Fruit fly (Drosophila melanogaster): ENCODE results near the gene Flacc.

The Flacc gene

dm6 chrX:18923531-18923930 lies 30.1 kb upstream of the Flacc start (continued):
- peak; percentile 35 for TF ChIP-seq CG4730 (GFP tag; IDR thresholded peaks at IDR 0.05)
- TF ChIP-seq Ptx1 (GFP tag; IDR thresholded peaks at IDR 0.05), result peak; percentile 45
- TF ChIP-seq luna (GFP tag; optimal IDR thresholded peaks at IDR 0.05), result no peak
- peak; percentile 63 for TF ChIP-seq Oli (tag; optimal IDR thresholded peaks at IDR 0.05)
- TF ChIP-seq bcd (GFP tag; optimal IDR thresholded peaks at IDR 0.05), result peak; percentile 37
- TF ChIP-seq CG3847 (GFP tag; IDR thresholded peaks at IDR 0.05), result peak; percentile 27; the same call in 1 of the 2 replicates
- TF ChIP-seq unpg (GFP tag; optimal IDR thresholded peaks at IDR 0.05), result peak; percentile 56
- TF ChIP-seq Nf-YC (tag; optimal IDR thresholded peaks at IDR 0.05), result no peak
- peak; percentile 4 for TF ChIP-seq Abd-B (GFP tag; optimal IDR thresholded peaks at IDR 0.05)
- TF ChIP-seq CG17361 (GFP tag; IDR thresholded peaks at IDR 0.05), result peak; percentile 51
- no peak for TF ChIP-seq kah (GFP tag; optimal IDR thresholded peaks at IDR 0.05)
- TF ChIP-seq crc (GFP tag; optimal IDR thresholded peaks at IDR 0.05), result no peak
- TF ChIP-seq Drgx (GFP tag; IDR thresholded peaks at IDR 0.05), result peak; percentile 61
- TF ChIP-seq CG15514 (GFP tag; optimal IDR thresholded peaks at IDR 0.05), result no peak
- TF ChIP-seq bowl (GFP tag; IDR thresholded peaks at IDR 0.05), result 0 out of 2 replicates have a peak, but pooled peaks have one; percentile 7
- peak; percentile 36; the same call in 1 of the 3 replicates for TF ChIP-seq so (GFP tag; IDR thresholded peaks at IDR 0.05)
- TF ChIP-seq crp (GFP tag; optimal IDR thresholded peaks at IDR 0.05), result no peak
- TF ChIP-seq sens-2 (GFP tag; IDR thresholded peaks at IDR 0.05), result peak; percentile 77; the same call in 1 of the 2 replicates
- peak; percentile 38 for TF ChIP-seq al (GFP tag; IDR thresholded peaks at IDR 0.05)
- TF ChIP-seq CG32772 (GFP tag; IDR thresholded peaks at IDR 0.05), result 0 out of 2 replicates have a peak, but pooled peaks have one; percentile 28
- no peak for TF ChIP-seq CG4707 (GFP tag; optimal IDR thresholded peaks at IDR 0.05)
- no peak for TF ChIP-seq D (optimal IDR thresholded peaks at IDR 0.05)
- peak; percentile 61 for TF ChIP-seq D (GFP tag; optimal IDR thresholded peaks at IDR 0.05)
- peak; percentile 51; the same call in 1 of the 2 replicates for TF ChIP-seq ranshi (GFP tag; IDR thresholded peaks at IDR 0.05)
- TF ChIP-seq CG2875 (GFP tag; optimal IDR thresholded peaks at IDR 0.05), result no peak
- TF ChIP-seq HLH54F (GFP tag; optimal IDR thresholded peaks at IDR 0.05), result no peak
- peak; percentile 75; the same call in 2 of the 3 replicates for TF ChIP-seq ken (GFP tag; IDR thresholded peaks at IDR 0.05)
- TF ChIP-seq CG7556 (GFP tag; optimal IDR thresholded peaks at IDR 0.05), result peak; percentile 34
- TF ChIP-seq CG4820 (GFP tag; optimal IDR thresholded peaks at IDR 0.05), result peak; percentile 68
- peak; percentile 54 for TF ChIP-seq Hsf (GFP tag; optimal IDR thresholded peaks at IDR 0.05)
- TF ChIP-seq ab (GFP tag; optimal IDR thresholded peaks at IDR 0.05), result no peak
- TF ChIP-seq z (GFP tag; IDR thresholded peaks at IDR 0.05), result no peak
- no peak for TF ChIP-seq Tbp (GFP tag; optimal IDR thresholded peaks at IDR 0.05)
- no peak for TF ChIP-seq D19B (GFP tag; optimal IDR thresholded peaks at IDR 0.05)
- TF ChIP-seq CG14014 (GFP tag; IDR thresholded peaks at IDR 0.05), result 0 out of 2 replicates have a peak, but pooled peaks have one; percentile 25
- peak; percentile 42 for TF ChIP-seq CG18476 (GFP tag; optimal IDR thresholded peaks at IDR 0.05)
- peak; percentile 4 for TF ChIP-seq HHEX (GFP tag; optimal IDR thresholded peaks at IDR 0.05)
- no peak for TF ChIP-seq Ets97D (GFP tag; optimal IDR thresholded peaks at IDR 0.05)
- no peak for TF ChIP-seq dan (GFP tag; IDR thresholded peaks at IDR 0.05)
- peak; percentile 58 for TF ChIP-seq CG6254 (GFP tag; optimal IDR thresholded peaks at IDR 0.05)
- peak; percentile 12 for TF ChIP-seq CG10565 (GFP tag; optimal IDR thresholded peaks at IDR 0.05)
- no peak for TF ChIP-seq corto (GFP tag; optimal IDR thresholded peaks at IDR 0.05)
- TF ChIP-seq CG12391 (tag; optimal IDR thresholded peaks at IDR 0.05), result peak; percentile 55
- no peak for TF ChIP-seq HmgZ (tag; optimal IDR thresholded peaks at IDR 0.05)
- TF ChIP-seq CG7963 (GFP tag; IDR thresholded peaks at IDR 0.05; ENCODE audit: partially characterized antibody), result no peak
- TF ChIP-seq CG31441 (GFP tag; IDR thresholded peaks at IDR 0.05), result peak; percentile 58; the same call in 1 of the 2 replicates
- no peak for TF ChIP-seq Trl (optimal IDR thresholded peaks at IDR 0.05)
- TF ChIP-seq Trl (GFP tag; optimal IDR thresholded peaks at IDR 0.05), result no peak
- peak; percentile 40 for TF ChIP-seq grau (tag; optimal IDR thresholded peaks at IDR 0.05)
- TF ChIP-seq Xbp1 (GFP tag; optimal IDR thresholded peaks at IDR 0.05), result peak; percentile 51
- TF ChIP-seq CG13424 (tag; optimal IDR thresholded peaks at IDR 0.05), result peak; percentile 46
- no peak for TF ChIP-seq lbe (GFP tag; optimal IDR thresholded peaks at IDR 0.05)
